Fruit fly (Drosophila melanogaster): Measurements from ENCODE around the gene Ir68a.

Gene Ir68a

dm6 chr3L:11210517-11210916 lies 25.5 kb downstream of the Ir68a start, which contains the start of the genes Ube3a and CG7600 (continued):
- TF ChIP-seq CG9437 (GFP tag; optimal IDR thresholded peaks at IDR 0.05) (peak; percentile 68), CG6175 (GFP tag; IDR thresholded peaks at IDR 0.05) (no peak), CG10979 (tag; optimal IDR thresholded peaks at IDR 0.05) (peak; percentile 14), ase (GFP tag; IDR thresholded peaks at IDR 0.05) (no peak; the same call in 2 of the 3 replicates), shn (GFP tag; optimal IDR thresholded peaks at IDR 0.05) (peak; percentile 34), CG18011 (GFP tag; optimal IDR thresholded peaks at IDR 0.05) (no peak), CG6683 (GFP tag; optimal IDR thresholded peaks at IDR 0.05) (peak; percentile 23), dmrt11E (tag; optimal IDR thresholded peaks at IDR 0.05) (peak; percentile 11), sqz (GFP tag; optimal IDR thresholded peaks at IDR 0.05) (peak; percentile 73), Hsf (GFP tag; optimal IDR thresholded peaks at IDR 0.05) (peak; percentile 53), dpn (GFP tag; optimal IDR thresholded peaks at IDR 0.05) (peak; percentile 43 to 56), grau (tag; optimal IDR thresholded peaks at IDR 0.05) (peak; percentile 53), inv (GFP tag; IDR thresholded peaks at IDR 0.05; ENCODE audit: partially characterized antibody) (peak; percentile 97), hbn (GFP tag; IDR thresholded peaks at IDR 0.05; ENCODE audit: partially characterized antibody) (peak; percentile 99), CG6272 (GFP tag; IDR thresholded peaks at IDR 0.05) (no peak), CG4328 (GFP tag; optimal IDR thresholded peaks at IDR 0.05) (no peak), CG13894 (tag; optimal IDR thresholded peaks at IDR 0.05) (peak; percentile 78), Dbx (GFP tag; IDR thresholded peaks at IDR 0.05) (peak; percentile 66; the same call in 2 of the 3 replicates), h (optimal IDR thresholded peaks at IDR 0.05) (no peak), CG5245 (GFP tag; optimal IDR thresholded peaks at IDR 0.05) (no peak), CHES-1-like (GFP tag; optimal IDR thresholded peaks at IDR 0.05) (peak; percentile 54), E2f2 (GFP tag; IDR thresholded peaks at IDR 0.05) (peak; percentile 67), da (GFP tag; optimal IDR thresholded peaks at IDR 0.05) (no peak), tin (GFP tag; optimal IDR thresholded peaks at IDR 0.05) (peak; percentile 28), CG17568 (GFP tag; optimal IDR thresholded peaks at IDR 0.05) (no peak), CG13424 (tag; optimal IDR thresholded peaks at IDR 0.05) (peak; percentile 18), CG34376 (GFP tag; optimal IDR thresholded peaks at IDR 0.05) (peak; percentile 73), ro (GFP tag; IDR thresholded peaks at IDR 0.05) (no peak), z (GFP tag; IDR thresholded peaks at IDR 0.05) (no peak), run (tag; optimal IDR thresholded peaks at IDR 0.05) (peak; percentile 2), CG10147 (GFP tag; optimal IDR thresholded peaks at IDR 0.05) (peak; percentile 39), CG3407 (GFP tag; optimal IDR thresholded peaks at IDR 0.05) (no peak), CG12071 (GFP tag; optimal IDR thresholded peaks at IDR 0.05) (peak; percentile 7), mam (GFP tag; optimal IDR thresholded peaks at IDR 0.05) (peak; percentile 45), nmo (GFP tag; optimal IDR thresholded peaks at IDR 0.05) (peak; percentile 66), tgo (GFP tag; IDR thresholded peaks at IDR 0.05) (no peak), pan (optimal IDR thresholded peaks at IDR 0.05) (no peak), pan (GFP tag; optimal IDR thresholded peaks at IDR 0.05 in 1 of 2, IDR thresholded peaks at IDR 0.05 in 1 of 2) (no peak), wek (GFP tag; optimal IDR thresholded peaks at IDR 0.05) (no peak), Bgb (GFP tag; IDR thresholded peaks at IDR 0.05; ENCODE audit: partially characterized antibody) (peak; percentile 100), Deaf1 (tag; optimal IDR thresholded peaks at IDR 0.05) (peak; percentile 22), Fer1 (GFP tag; optimal IDR thresholded peaks at IDR 0.05) (peak; percentile 69), Optix (GFP tag; IDR thresholded peaks at IDR 0.05) (no peak), Abd-B (GFP tag; optimal IDR thresholded peaks at IDR 0.05) (no peak), ato (GFP tag; IDR thresholded peaks at IDR 0.05; ENCODE audit: partially characterized antibody) (peak; percentile 100), twi (tag; optimal IDR thresholded peaks at IDR 0.05) (peak; percentile 28), bbx (GFP tag; IDR thresholded peaks at IDR 0.05; ENCODE audit: partially characterized antibody) (peak; percentile 100), sob (GFP tag; IDR thresholded peaks at IDR 0.05) (peak; percentile 68), CG9932 (GFP tag; IDR thresholded peaks at IDR 0.05) (peak; percentile 60), slbo (GFP tag; IDR thresholded peaks at IDR 0.05) (peak; percentile 59), CG6791 (GFP tag; IDR thresholded peaks at IDR 0.05; ENCODE audit: partially characterized antibody) (peak; percentile 100)

Measured in whole organism, embryonic.